Fruit fly (Drosophila melanogaster) whole organism, adult: ENCODE results near the gene CG13131.

Experiments used
- CG11617 ChIP-seq: fragments of 200-800 bp; sonication (Bioruptor generic); optimal IDR thresholded peaks from 2 replicates; lab custom pipeline; 2017; ENCODE audit warnings: mild to moderate bottlenecking, missing biosample characterization, missing genetic modification reagents, missing genetic modification characterization
- CG12768 ChIP-seq: fragments of 200-800 bp; sonication (Bioruptor generic); optimal IDR thresholded peaks from 2 replicates; lab custom pipeline; 2017; ENCODE audit warnings: missing biosample characterization, missing genetic modification characterization, mild to moderate bottlenecking, moderate library complexity, missing genetic modification reagents
- CG14711 ChIP-seq: fragments of 200-800 bp; sonication (Bioruptor generic); optimal IDR thresholded peaks from 2 replicates; lab custom pipeline; 2018; ENCODE audit warnings: missing biosample characterization, mild to moderate bottlenecking, missing genetic modification characterization, moderate library complexity
- CG1620 ChIP-seq: fragments of 200-800 bp; sonication (Bioruptor generic); optimal IDR thresholded peaks from 2 replicates; lab custom pipeline; 2016; ENCODE audit warnings: missing biosample characterization, missing genetic modification characterization
- CG33017 ChIP-seq: fragments of 200-800 bp; sonication (Bioruptor generic); optimal IDR thresholded peaks from 2 replicates; lab custom pipeline; 2018; ENCODE audit warnings: missing biosample characterization, mild to moderate bottlenecking, missing genetic modification characterization, moderate library complexity
- CG5204 ChIP-seq: fragments of 200-800 bp; sonication (Bioruptor generic); optimal IDR thresholded peaks from 2 replicates; lab custom pipeline; 2016; ENCODE audit warnings: missing biosample characterization, missing genetic modification characterization
- CG7045 ChIP-seq: fragments of 200-800 bp; sonication (Bioruptor generic); optimal IDR thresholded peaks from 2 replicates; lab custom pipeline; 2017; ENCODE audit warnings: missing biosample characterization, mild to moderate bottlenecking, missing genetic modification characterization
- CG7101 ChIP-seq: fragments of 200-800 bp; sonication (Bioruptor generic); optimal IDR thresholded peaks from 2 replicates; lab custom pipeline; 2018; ENCODE audit warnings: missing biosample characterization, mild to moderate bottlenecking, missing genetic modification characterization, moderate library complexity
- Clk ChIP-seq: fragments of 200-800 bp; sonication (Bioruptor generic); optimal IDR thresholded peaks from 2 replicates; lab custom pipeline; 2017; ENCODE audit warnings: missing biosample characterization, missing genetic modification characterization
- Crg-1 ChIP-seq: fragments of 200-800 bp; sonication (Bioruptor generic); optimal IDR thresholded peaks from 2 replicates; lab custom pipeline; 2016; ENCODE audit warnings: missing biosample characterization, missing genetic modification characterization
- Hr96 ChIP-seq: fragments of 200-800 bp; sonication (Bioruptor generic); optimal IDR thresholded peaks from 2 replicates; lab custom pipeline; 2016; ENCODE audit warnings: missing biosample characterization, missing genetic modification characterization
- Mnt ChIP-seq: fragments of 200-800 bp; sonication (Bioruptor generic); optimal IDR thresholded peaks from 2 replicates; lab custom pipeline; 2016; ENCODE audit warnings: missing biosample characterization, mild to moderate bottlenecking, missing genetic modification characterization
- bab1 ChIP-seq: fragments of 200-800 bp; sonication (Bioruptor generic); optimal IDR thresholded peaks from 3 replicates; lab custom pipeline; 2019; ENCODE audit warnings: missing biosample characterization, mild to moderate bottlenecking, missing genetic modification characterization, moderate library complexity
- cic ChIP-seq: fragments of 200-800 bp; sonication (Bioruptor generic); optimal IDR thresholded peaks from 2 replicates; lab custom pipeline; 2017; ENCODE audit warnings: missing biosample characterization, mild to moderate bottlenecking, missing genetic modification characterization, moderate library complexity
- cnc ChIP-seq, 2 experiments: fragments of >200 bp; optimal IDR thresholded peaks; 2 replicates each; lab custom pipeline; 2017
- kay ChIP-seq: fragments of 200-800 bp; sonication (Bioruptor generic); peaks from one replicate; lab custom pipeline; 2016; ENCODE audit warnings: missing biosample characterization, missing genetic modification characterization, borderline replicate concordance
- ovo ChIP-seq: fragments of 200-800 bp; sonication (Bioruptor generic); optimal IDR thresholded peaks from 2 replicates; lab custom pipeline; 2016; ENCODE audit warnings: missing biosample characterization, missing genetic modification characterization
- pad ChIP-seq: fragments of 200-800 bp; sonication (Bioruptor generic); optimal IDR thresholded peaks from 3 replicates; lab custom pipeline; 2017; ENCODE audit warnings: missing biosample characterization, missing genetic modification characterization, mild to moderate bottlenecking, moderate library complexity, missing genetic modification reagents
- tj ChIP-seq: fragments of 200-800 bp; sonication (Bioruptor generic); optimal IDR thresholded peaks from 3 replicates; lab custom pipeline; 2017; ENCODE audit warnings: missing biosample characterization, mild to moderate bottlenecking, missing genetic modification characterization, moderate library complexity
- toe ChIP-seq: fragments of 200-800 bp; sonication (Bioruptor generic); optimal IDR thresholded peaks from 2 replicates; lab custom pipeline; 2016; ENCODE audit warnings: missing biosample characterization, missing genetic modification characterization

CG13131 gene

dm6 chr2L:9996553-9996952 is 20.7 kb downstream of the CG13131 start:
- TF ChIP-seq CG11617 (GFP tag; lab: Kevin White, UChicago) (peak; percentile 14), ovo (GFP tag; lab: Kevin White, UChicago) (no peak), cic (no peak)

DNA sequence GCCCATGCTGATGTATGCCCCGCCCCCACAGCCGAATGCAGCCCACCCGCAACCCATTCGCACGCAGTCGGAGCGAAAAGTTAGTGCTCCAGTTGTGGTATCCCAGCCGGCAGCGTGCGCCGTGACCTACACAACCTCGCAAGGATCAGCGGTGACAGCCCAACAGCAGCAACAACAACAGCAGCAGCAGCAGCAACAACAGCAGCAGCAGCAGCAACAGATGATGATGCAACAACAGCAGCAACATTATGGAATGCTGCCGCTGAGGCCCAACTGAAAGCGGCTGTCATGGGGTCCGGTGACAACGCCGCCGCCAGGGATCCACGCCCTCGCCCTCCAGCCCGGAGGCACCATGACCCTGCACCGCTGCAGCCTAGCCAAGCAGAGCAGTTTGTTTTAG is 22.9 kb downstream of the CG13131 start:
- no peak for TF ChIP-seq Hr96 (GFP tag; lab: Kevin White, UChicago)
- no peak for TF ChIP-seq Clk (GFP tag; lab: Kevin White, UChicago)
- TF ChIP-seq ovo (GFP tag; lab: Kevin White, UChicago): no peak
- TF ChIP-seq CG33017 (tag; lab: Kevin White, UChicago): no peak
- no peak for TF ChIP-seq cnc (optimal IDR thresholded peaks at IDR 0.05; lab: Kevin White, UChicago)
- no peak for TF ChIP-seq CG14711 (tag; lab: Kevin White, UChicago)
- no peak for TF ChIP-seq CG1620
- TF ChIP-seq CG5204 (GFP tag; lab: Kevin White, UChicago): no peak
- no peak for TF ChIP-seq kay (GFP tag; lab: Kevin White, UChicago)
- no peak for TF ChIP-seq pad (GFP tag; lab: Kevin White, UChicago)
- no peak for TF ChIP-seq Mnt
- no peak for TF ChIP-seq CG7045 (GFP tag; lab: Kevin White, UChicago)
- TF ChIP-seq CG12768 (GFP tag; lab: Kevin White, UChicago): no peak
- TF ChIP-seq bab1 (GFP tag; lab: Kevin White, UChicago): no peak
- no peak for TF ChIP-seq CG7101 (tag; lab: Kevin White, UChicago)
- no peak for TF ChIP-seq toe (GFP tag; lab: Kevin White, UChicago)
- TF ChIP-seq CG11617 (GFP tag; lab: Kevin White, UChicago): no peak
- no peak for TF ChIP-seq cic
- no peak for TF ChIP-seq tj (GFP tag; lab: Kevin White, UChicago)

DNA sequence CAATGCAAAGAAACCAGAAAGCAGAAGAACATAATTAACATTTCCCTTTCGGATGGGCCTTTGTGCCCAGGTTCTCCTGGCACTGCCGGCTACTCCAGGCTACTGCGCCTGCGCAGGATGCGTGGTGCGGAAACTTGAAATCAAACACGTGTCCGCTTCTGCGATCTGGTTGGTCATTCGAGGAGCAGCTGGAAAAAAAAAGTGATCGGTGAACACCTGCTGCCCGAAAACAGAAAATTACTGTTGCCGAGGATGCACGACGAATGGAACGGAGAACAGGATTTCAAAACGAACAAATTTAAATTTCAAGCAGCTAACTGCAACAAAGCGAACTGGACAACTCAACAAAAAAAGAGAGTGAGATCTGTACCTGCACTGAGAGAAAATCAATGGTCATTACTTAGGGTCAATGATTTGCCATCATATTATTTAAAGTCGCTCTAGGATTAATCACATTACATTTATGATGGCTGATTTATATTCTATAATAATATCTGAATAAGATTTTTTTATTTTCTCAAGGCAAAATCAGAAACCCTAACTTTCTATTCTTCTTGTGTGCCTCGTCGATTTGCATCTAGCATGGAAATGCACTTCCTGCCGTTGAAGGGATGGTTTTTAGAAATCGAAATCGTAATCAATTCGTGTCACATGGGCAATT is 27.3 kb downstream of the CG13131 start:
- TF ChIP-seq Crg-1 (GFP tag; lab: Kevin White, UChicago): no peak
- no peak for TF ChIP-seq CG14711 (tag; lab: Kevin White, UChicago)
- TF ChIP-seq CG12768 (GFP tag; lab: Kevin White, UChicago): no peak
- no peak for TF ChIP-seq CG1620

DNA sequence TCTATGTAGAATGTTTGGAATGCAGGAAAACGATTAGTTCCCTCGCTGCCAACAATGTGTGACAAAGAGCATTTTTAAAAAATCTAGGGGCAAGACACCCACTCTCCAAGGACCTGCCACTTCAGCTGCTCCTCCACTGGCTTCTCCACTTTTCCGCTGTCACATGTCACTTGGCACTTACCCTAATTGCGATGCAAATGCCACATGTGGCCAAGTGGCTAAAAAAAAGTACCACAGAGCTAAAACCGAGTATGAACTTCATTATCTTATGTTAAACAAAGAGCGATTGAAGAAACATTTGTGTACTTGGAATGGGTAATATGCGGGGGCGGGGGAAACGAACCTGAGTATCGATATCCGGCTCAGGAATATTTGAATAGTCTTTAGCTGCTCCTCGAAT is 28.0 kb downstream of the CG13131 start:
- TF ChIP-seq CG11617 (GFP tag; lab: Kevin White, UChicago): no peak
- TF ChIP-seq CG7101 (tag; lab: Kevin White, UChicago): no peak
- no peak for TF ChIP-seq Clk (GFP tag; lab: Kevin White, UChicago)
- TF ChIP-seq CG1620: no peak

- TF ChIP-seq Hr96 (GFP tag; lab: Kevin White, UChicago): no peak
- no peak for TF ChIP-seq cic
- TF ChIP-seq CG14711 (tag; lab: Kevin White, UChicago): no peak
- TF ChIP-seq ovo (GFP tag; lab: Kevin White, UChicago): no peak
- TF ChIP-seq Crg-1 (GFP tag; lab: Kevin White, UChicago): no peak
- no peak for TF ChIP-seq toe (GFP tag; lab: Kevin White, UChicago)
- no peak for TF ChIP-seq Mnt
- no peak for TF ChIP-seq kay (GFP tag; lab: Kevin White, UChicago)
- no peak for TF ChIP-seq bab1 (GFP tag; lab: Kevin White, UChicago)
- no peak for TF ChIP-seq CG7101 (tag; lab: Kevin White, UChicago)
- TF ChIP-seq CG12768 (GFP tag; lab: Kevin White, UChicago): no peak
- no peak for TF ChIP-seq pad (GFP tag; lab: Kevin White, UChicago)
- no peak for TF ChIP-seq cnc (optimal IDR thresholded peaks at IDR 0.05; lab: Kevin White, UChicago)
- TF ChIP-seq CG33017 (tag; lab: Kevin White, UChicago): no peak
- no peak for TF ChIP-seq CG7045 (GFP tag; lab: Kevin White, UChicago)
- no peak for TF ChIP-seq CG1620
- TF ChIP-seq Clk (GFP tag; lab: Kevin White, UChicago): no peak
Observed at dm6 chr2L:9988201-9988990, 28.9 kb downstream of the CG13131 start.

DNA sequence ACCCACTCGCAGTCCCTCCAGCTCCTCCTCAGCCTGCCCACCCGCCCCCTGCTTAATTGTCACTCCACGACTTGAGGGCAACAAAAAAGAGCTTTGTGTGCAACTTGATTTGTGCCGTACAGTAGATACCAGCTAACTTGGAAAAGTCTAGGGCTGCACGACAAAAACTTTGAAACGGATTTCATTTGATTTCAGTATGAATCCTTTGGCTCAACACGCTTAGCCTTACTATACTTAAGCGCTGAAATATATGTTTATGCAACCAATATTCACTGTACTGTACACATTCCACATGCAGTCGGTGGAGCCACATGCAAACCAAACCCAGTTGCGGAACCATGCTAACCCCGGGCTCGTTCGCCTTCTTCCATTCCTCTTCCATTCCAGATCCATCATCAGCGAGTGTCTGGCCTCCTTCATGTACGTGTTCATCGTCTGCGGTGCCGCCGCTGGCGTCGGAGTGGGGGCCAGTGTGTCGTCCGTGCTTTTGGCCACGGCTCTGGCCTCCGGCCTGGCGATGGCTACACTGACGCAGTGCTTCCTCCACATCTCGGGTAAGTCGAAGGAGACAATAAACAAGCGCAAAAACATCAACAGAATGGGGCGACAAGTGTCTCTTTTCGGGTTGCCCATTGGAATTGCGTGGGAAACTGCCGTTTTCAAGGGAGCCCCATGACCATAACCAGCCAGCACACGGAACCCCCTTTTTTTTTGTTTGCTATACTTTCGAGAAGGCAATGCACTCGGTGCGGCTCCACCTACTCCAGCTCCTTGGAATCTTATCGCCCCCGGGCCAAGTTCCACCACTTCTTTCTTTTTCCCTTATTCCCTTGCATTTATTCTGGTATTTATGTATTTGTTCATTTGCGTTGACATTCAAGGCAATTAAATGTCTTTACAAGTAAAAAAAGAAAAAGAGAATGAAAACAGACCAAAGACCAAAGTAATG is 30.6 kb downstream of the CG13131 start:
- TF ChIP-seq bab1 (GFP tag; lab: Kevin White, UChicago): peak; percentile 71
- TF ChIP-seq pad (GFP tag; lab: Kevin White, UChicago): peak; percentile 12
- TF ChIP-seq tj (GFP tag; lab: Kevin White, UChicago): peak; percentile 34
- TF ChIP-seq CG1620: no peak
- no peak for TF ChIP-seq cnc (optimal IDR thresholded peaks at IDR 0.05; lab: Kevin White, UChicago)
